Worm (Caenorhabditis elegans) whole organism, midembryonic: Measurements from ENCODE around the gene F15D4.2.

Source experiments
- T22C8.4 ChIP-seq: fragments of 200-800 bp; sonication (Bioruptor generic); IDR thresholded peaks from 2 replicates; pipeline ENCODE4 v1.3.6; 2022; ENCODE audit warnings: missing genetic modification characterization, missing compliant biosample characterization
- cog-1 ChIP-seq: sonication (generic microtip); optimal IDR thresholded peaks from 2 replicates; lab custom pipeline; 2016; ENCODE audit warnings: missing genetic modification characterization, missing compliant biosample characterization
- flt-1 ChIP-seq: fragments of 200-800 bp; sonication (Bioruptor generic); IDR thresholded peaks from 2 replicates; pipeline ENCODE4 v1.3.6; 2022; ENCODE audit warnings: missing genetic modification characterization, missing compliant biosample characterization
- klf-2 ChIP-seq: fragments of 200-800 bp; sonication (Bioruptor generic); conservative IDR thresholded peaks from 2 replicates; pipeline ENCODE4 v1.3.6; 2022; ENCODE audit warnings: missing genetic modification reagents, missing genetic modification characterization, missing compliant biosample characterization
- med-1 ChIP-seq: sonication (generic microtip); optimal IDR thresholded peaks from 2 replicates; lab custom pipeline; 2017; ENCODE audit warnings: missing genetic modification characterization, mild to moderate bottlenecking, missing compliant biosample characterization, antibody characterized with exemption, missing genetic modification reagents; ENCODE audit not compliant: insufficient read depth
- ref-1 ChIP-seq: fragments of 200-800 bp; sonication (Bioruptor generic); conservative IDR thresholded peaks from 2 replicates; pipeline ENCODE4 v1.3.6; 2022; ENCODE audit warnings: missing genetic modification reagents, missing genetic modification characterization, missing compliant biosample characterization
- tab-1 ChIP-seq: fragments of 200-800 bp; sonication (Bioruptor generic); IDR thresholded peaks from 2 replicates; pipeline ENCODE4 v1.3.6; 2022; ENCODE audit warnings: missing genetic modification characterization, missing compliant biosample characterization
- ztf-23 ChIP-seq: fragments of 200-800 bp; sonication (Bioruptor generic); IDR thresholded peaks from 2 replicates; pipeline ENCODE4 v1.3.6; 2022; ENCODE audit warnings: missing genetic modification reagents, missing genetic modification characterization, missing compliant biosample characterization
- ztf-29 ChIP-seq: fragments of 200-800 bp; sonication (Bioruptor generic); IDR thresholded peaks from 2 replicates; pipeline ENCODE4 v1.3.6; 2022; ENCODE audit warnings: missing genetic modification reagents, missing genetic modification characterization, missing compliant biosample characterization

The F15D4.2 gene

DNA sequence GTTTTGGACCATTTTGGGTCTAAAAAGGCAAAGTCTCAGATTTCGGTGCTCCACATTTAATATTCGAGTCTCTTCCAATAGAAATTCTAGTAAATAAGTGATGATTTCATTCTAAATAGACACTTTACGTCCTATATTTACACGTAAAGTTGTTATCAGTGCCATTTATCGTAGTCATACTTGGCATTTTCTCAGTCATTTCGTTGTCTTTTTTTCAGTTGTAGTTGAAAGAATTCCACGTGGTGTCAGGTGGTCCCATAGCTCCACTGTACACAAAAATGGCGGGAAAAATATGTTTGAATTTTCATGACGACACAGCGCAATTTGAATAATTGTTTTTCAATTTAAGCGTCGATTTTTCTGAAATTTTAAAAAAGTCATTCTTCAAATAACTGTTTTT is 25.5 kb upstream of the F15D4.2 start:
- TF ChIP-seq ztf-29 (GFP tag; lab: Robert Waterston, UW) (no peak), cog-1 (no peak), T22C8.4 (GFP tag; lab: Robert Waterston, UW) (no peak), klf-2 (no peak), tab-1 (GFP tag; lab: Robert Waterston, UW) (no peak), flt-1 (no peak)

DNA sequence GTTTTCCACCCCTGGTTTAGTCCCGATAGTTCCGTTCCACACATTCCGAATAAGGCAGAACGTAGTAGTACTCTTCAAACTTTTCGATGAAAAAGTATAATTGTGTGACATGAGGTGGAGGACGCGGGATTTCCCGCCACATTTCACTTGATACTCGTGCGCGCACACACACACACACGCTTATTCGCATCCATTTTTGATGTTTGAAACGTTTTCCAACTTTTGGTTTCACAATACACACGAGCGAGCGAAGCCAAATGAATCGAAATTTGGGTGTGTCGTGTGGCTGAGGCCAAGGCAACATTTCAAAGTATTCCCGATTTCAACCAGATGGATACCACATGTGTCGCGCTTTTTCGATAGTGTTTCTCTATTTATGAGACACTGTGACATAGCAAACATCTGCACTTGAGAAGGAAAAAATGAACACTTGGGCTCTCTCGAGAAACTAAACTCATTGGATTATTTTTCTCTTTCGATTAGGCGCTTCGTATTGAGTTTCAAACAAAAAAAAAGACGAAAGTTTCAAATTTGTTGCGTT is 22.3 kb upstream of the F15D4.2 start:
- no peak for TF ChIP-seq klf-2
- TF ChIP-seq ztf-29 (GFP tag; lab: Robert Waterston, UW): no peak
- no peak for TF ChIP-seq flt-1
- TF ChIP-seq T22C8.4 (GFP tag; lab: Robert Waterston, UW): no peak
- no peak for TF ChIP-seq med-1 (GFP tag; lab: Kevin White, UChicago)
- no peak for TF ChIP-seq cog-1
- TF ChIP-seq tab-1 (GFP tag; lab: Robert Waterston, UW): no peak
- TF ChIP-seq ref-1 (GFP tag; lab: Robert Waterston, UW): no peak
- TF ChIP-seq ztf-23 (GFP tag; lab: Robert Waterston, UW): no peak

DNA sequence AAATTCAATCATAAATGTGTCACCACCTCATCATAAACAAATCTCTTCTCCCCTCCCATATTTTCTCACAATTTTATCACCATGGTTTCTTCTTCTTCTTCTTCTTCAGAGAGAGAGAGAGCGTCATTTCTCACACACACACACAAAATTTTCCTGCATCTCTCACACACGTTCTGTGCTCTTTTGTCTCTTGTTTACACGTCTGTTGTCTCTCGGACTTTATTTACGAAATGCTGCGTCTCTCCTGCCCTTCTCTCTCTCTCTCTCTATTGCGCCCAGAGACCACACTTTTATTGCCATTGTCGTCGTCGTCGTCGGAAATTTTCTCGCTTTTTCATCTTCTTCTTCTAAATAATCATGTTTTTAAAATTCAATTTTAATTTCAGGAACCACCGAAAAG is 20.7 kb upstream of the F15D4.2 start, which contains the start of gene lec-1:
Gene lec-1, plus strand, starts transcription at position 387 of the 400 bp plus-strand sequence.
- TF ChIP-seq klf-2 (no peak), med-1 (GFP tag; lab: Kevin White, UChicago) (no peak), cog-1 (peak; percentile 71)

DNA sequence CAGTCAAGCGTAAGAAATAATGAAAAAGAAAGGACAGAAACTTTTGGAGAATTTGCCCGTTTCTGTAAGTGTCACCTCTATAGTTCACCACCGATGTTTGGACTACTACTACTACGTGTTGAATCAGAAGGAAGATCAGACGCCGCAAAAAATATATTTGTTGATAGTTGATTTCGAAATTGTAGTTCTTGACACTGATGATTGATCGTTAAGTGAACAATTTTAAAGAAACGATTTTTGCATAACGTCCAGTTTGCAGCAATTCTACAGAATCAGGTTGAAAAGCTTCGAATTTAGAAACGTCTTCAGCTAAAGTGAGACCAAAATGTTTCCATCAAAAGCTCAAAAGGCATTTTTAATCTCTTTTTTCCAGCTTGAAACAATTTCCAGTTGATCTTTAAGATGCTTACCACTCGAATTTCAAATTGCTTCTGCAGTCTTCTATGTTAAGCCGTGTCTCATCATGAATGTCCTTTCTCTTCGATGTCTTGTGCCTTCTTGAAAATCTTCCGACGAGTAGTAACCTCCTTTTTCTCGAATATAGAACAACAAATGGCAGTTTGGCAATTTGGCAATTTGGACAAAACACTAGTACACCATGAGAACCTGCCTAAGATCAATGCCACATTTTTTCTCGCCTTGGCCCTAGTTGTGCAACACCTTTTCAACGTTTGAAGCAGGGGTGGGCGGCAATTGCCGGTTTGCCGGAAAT is 20.0 kb upstream of the F15D4.2 start:
- no peak for TF ChIP-seq med-1 (GFP tag; lab: Kevin White, UChicago)
- no peak for TF ChIP-seq ztf-23 (GFP tag; lab: Robert Waterston, UW)
- TF ChIP-seq T22C8.4 (GFP tag; lab: Robert Waterston, UW): no peak
- no peak for TF ChIP-seq ztf-29 (GFP tag; lab: Robert Waterston, UW)
- TF ChIP-seq cog-1: no peak
- TF ChIP-seq tab-1 (GFP tag; lab: Robert Waterston, UW): no peak; the same call in 1 of the 2 replicates
- no peak for TF ChIP-seq flt-1
- no peak for TF ChIP-seq klf-2
- no peak for TF ChIP-seq ref-1 (GFP tag; lab: Robert Waterston, UW)

DNA sequence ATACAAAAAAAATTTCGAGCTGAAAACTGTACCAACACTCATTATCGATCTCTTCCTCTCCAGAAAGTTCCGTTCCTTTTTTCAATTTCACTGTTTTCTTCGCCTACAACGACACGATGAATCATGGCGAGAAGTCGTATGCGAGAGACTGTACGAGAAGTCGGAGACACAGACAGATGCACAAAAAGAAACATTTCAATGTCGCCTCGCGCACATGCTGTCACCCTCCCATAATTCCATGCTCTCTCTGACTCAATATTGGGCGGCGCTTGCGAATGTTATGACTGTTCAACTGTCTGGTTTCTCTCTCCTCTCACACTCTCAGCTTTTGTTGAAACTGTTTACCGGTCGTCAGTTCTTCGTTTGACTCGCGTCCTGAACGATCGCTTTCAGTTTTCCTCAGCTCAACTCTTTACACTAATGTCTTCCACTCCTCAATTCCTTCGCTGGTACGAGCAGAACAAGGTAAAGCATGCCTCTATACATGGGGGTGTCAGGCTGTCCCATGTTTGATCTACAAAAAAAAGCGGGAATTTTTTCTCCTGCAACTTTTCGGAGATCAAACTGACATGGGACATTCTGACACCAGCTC is 19.1 kb upstream of the F15D4.2 start:
- TF ChIP-seq klf-2 (no peak), ztf-29 (GFP tag; lab: Robert Waterston, UW) (no peak), ref-1 (GFP tag; lab: Robert Waterston, UW) (no peak), tab-1 (GFP tag; lab: Robert Waterston, UW) (no peak), med-1 (GFP tag; lab: Kevin White, UChicago) (no peak), ztf-23 (GFP tag; lab: Robert Waterston, UW) (no peak), flt-1 (no peak)

DNA sequence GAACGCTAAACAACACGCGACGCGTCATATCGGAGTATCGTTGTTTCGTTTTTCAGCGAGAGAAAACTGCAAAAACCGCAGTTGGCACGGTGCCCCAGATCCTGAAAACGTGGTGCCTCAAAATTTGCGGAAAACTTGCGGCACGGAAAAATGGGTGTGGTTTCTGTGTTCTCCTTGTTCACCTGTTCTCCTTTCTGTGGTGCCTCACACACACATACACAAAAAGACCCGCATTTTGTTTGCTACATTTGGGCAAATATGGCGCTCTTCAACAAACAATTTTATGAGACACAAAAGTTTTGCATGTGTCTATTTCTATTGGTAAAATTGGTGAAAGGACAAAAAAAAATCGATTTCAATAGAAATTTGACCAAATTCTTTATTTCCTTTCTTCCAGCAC is 17.0 kb upstream of the F15D4.2 start:
- TF ChIP-seq med-1 (GFP tag; lab: Kevin White, UChicago) (no peak), flt-1 (no peak), klf-2 (no peak), ztf-23 (GFP tag; lab: Robert Waterston, UW) (no peak), ref-1 (GFP tag; lab: Robert Waterston, UW) (no peak), cog-1 (no peak), ztf-29 (GFP tag; lab: Robert Waterston, UW) (no peak), T22C8.4 (GFP tag; lab: Robert Waterston, UW) (no peak), tab-1 (GFP tag; lab: Robert Waterston, UW) (no peak)

DNA sequence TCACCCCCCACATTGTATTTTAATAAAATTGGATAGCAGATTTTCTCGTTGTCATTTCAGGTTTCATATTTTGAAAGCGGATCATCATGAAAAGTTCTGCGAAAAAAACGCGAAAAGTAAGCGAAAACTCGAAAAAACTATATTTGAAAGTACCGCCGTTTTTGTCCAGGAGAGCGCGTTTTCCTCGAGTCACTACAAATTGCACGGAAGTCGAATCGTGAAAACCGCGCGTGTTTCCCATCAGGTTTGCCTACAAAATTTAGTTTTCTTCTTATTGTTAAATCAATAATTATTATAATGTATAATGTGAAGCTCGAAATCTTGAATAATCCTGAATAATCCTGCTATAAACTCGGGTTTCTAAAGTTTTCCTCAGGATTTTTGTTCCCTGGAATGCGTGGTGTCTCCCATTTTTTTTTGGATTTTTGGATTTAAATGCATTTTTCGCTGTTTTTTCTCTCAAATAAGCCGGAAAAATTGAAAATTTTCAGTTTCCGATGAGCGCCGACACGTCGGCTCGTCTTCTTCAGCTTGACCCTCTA is 16.1 kb upstream of the F15D4.2 start, which contains the start of gene btf-1:
Gene btf-1, plus strand, starts transcription at position 492 of the 542 bp plus-strand sequence.
- TF ChIP-seq ref-1 (GFP tag; lab: Robert Waterston, UW) (no peak), cog-1 (peak; percentile 73), klf-2 (peak; percentile 49; the same call in 1 of the 2 replicates), flt-1 (peak; percentile 49; the same call in 1 of the 2 replicates), ztf-29 (GFP tag; lab: Robert Waterston, UW) (no peak), ztf-23 (GFP tag; lab: Robert Waterston, UW) (peak; percentile 67; the same call in 1 of the 2 replicates)

DNA sequence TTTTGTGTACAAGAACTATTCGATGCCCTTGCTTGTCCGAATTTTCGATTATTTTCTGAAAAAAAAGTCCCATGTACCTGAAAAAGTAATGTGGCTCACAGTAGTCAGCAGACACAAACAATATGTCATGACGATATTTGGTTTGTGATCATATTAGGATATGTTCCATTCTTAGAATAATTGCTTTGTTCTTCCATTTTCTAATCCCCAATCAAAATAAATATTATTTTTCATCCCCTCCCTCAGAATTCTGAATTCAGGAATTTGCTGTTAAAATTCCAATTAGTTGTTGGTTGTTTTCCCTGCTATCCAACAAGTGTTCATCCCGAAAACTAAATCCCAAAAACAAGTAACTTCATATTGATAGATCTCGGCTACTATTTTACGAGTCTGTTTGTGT is 3.5 kb downstream of the F15D4.2 start:
- TF ChIP-seq cog-1: no peak
- TF ChIP-seq klf-2: no peak
- no peak for TF ChIP-seq med-1 (GFP tag; lab: Kevin White, UChicago)
- no peak for TF ChIP-seq tab-1 (GFP tag; lab: Robert Waterston, UW)
- no peak for TF ChIP-seq ztf-29 (GFP tag; lab: Robert Waterston, UW)
- no peak for TF ChIP-seq ztf-23 (GFP tag; lab: Robert Waterston, UW)
- no peak for TF ChIP-seq flt-1
- TF ChIP-seq ref-1 (GFP tag; lab: Robert Waterston, UW): no peak
- no peak for TF ChIP-seq T22C8.4 (GFP tag; lab: Robert Waterston, UW)

DNA sequence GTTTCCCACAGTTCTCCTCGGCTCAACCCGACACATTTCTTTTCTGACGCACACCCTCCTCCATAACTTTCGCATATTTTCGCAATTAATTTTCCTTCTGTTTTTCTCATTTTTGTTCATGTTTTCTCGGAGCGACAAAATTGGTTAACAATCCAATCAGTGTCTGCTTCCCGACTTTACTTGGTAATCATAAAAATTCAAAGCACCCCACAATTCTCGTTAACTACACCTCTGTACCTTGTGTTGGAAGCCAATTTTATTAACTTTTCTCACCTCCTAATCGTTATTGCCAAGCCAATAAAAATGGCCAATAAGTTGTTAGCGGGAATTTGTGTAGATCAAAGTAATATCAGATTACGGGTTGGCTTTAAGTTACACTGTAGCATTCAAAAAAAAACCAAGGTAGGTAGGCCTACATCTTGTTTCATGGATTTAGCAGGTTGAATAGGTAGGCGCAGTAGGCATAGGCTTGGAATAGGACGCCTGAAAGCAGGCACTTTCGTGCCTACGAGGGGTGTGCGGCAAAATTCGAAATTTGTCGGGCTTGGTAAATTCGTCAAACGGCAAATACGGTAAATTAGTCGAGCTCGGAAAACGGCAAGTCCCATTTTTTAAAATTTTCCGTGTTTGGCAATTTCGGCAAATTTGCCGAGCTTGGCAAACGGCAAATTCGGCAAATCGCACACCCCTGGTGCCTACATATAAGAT is 14.8 kb downstream of the F15D4.2 start:
- TF ChIP-seq flt-1 (no peak), cog-1 (no peak), ztf-23 (GFP tag; lab: Robert Waterston, UW) (no peak), tab-1 (GFP tag; lab: Robert Waterston, UW) (no peak), med-1 (GFP tag; lab: Kevin White, UChicago) (no peak), ref-1 (GFP tag; lab: Robert Waterston, UW) (no peak), klf-2 (no peak), ztf-29 (GFP tag; lab: Robert Waterston, UW) (no peak), T22C8.4 (GFP tag; lab: Robert Waterston, UW) (no peak)
